Fruit fly (Drosophila melanogaster) whole organism, wandering third instar larva: Measurements from ENCODE around the gene CG17834.

ENCODE experiments used
- Abd-B ChIP-seq: fragments of >200 bp; optimal IDR thresholded peaks from 2 replicates; lab custom pipeline; 2017; ENCODE audit warnings: missing biosample characterization, missing genetic modification characterization
- psq ChIP-seq: fragments of 200-800 bp; sonication (Bioruptor generic); optimal IDR thresholded peaks from 3 replicates; lab custom pipeline; 2017; ENCODE audit warnings: missing biosample characterization, mild to moderate bottlenecking, missing genetic modification characterization, moderate library complexity

DNA sequence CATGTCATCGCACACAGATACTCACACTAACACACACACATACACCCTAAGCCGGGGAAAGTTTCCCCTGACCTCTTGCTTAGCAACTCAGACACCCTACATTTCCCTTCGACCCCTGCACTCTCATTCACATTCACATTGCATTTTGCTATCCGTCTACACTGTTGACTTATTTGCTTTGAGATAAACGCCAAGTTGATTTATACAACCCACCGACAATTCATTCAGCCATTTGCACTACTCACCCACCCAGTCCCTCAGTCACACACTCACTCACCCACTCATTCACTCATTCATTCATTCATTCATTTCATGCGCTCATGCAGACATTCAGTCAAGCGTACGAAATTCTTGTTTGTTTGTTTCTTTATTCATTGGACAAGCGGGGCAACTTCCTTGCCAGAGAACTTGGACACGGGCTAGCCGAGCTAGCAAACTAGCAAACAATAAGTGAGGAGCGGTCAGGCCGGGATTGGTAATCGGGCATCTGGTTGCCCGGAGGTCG lies 47.6 kb downstream of the CG17834 start:
- TF ChIP-seq Abd-B (no peak), psq (GFP tag; lab: Kevin White, UChicago) (no peak)
